Worm (Caenorhabditis elegans) whole organism, L3 larva: Measurements from ENCODE around the gene ztf-13.

ENCODE experiments used
- R02D3.7 ChIP-seq: fragments of 150-350 bp; optimal IDR thresholded peaks from 2 replicates; lab custom pipeline; 2014; ENCODE audit warnings: missing biosample characterization, missing genetic modification characterization
- ZK546.5 ChIP-seq: sonication (generic microtip); optimal IDR thresholded peaks from 2 replicates; lab custom pipeline; 2017; ENCODE audit warnings: missing biosample characterization, missing genetic modification characterization
- ama-1 ChIP-seq: fragments of 150-350 bp; optimal IDR thresholded peaks from 2 replicates; lab custom pipeline; 2018
- ceh-9 ChIP-seq: sonication (generic microtip); optimal IDR thresholded peaks from 2 replicates; lab custom pipeline; 2018; ENCODE audit warnings: missing biosample characterization, missing genetic modification characterization
- daf-12 ChIP-seq: fragments of 150-350 bp; optimal IDR thresholded peaks from 2 replicates; lab custom pipeline; 2014; ENCODE audit warnings: missing biosample characterization, missing genetic modification reagents, missing genetic modification characterization
- egl-27 ChIP-seq: sonication (generic microtip); optimal IDR thresholded peaks from 4 replicates; lab custom pipeline; 2017; ENCODE audit warnings: missing biosample characterization, missing genetic modification reagents, missing genetic modification characterization
- elt-1 ChIP-seq: fragments of 150-350 bp; optimal IDR thresholded peaks from 2 replicates; lab custom pipeline; 2014; ENCODE audit warnings: missing biosample characterization, missing genetic modification characterization
- elt-2 ChIP-seq: sonication (generic microtip); optimal IDR thresholded peaks from 2 replicates; lab custom pipeline; 2016; ENCODE audit warnings: missing genetic modification reagents, mild to moderate bottlenecking, missing genetic modification characterization, missing compliant biosample characterization
- elt-3 ChIP-seq, 3 experiments: fragments of 150-350 bp in 1 of 3; sonication (generic microtip) in 2 of 3; optimal IDR thresholded peaks; 2 replicates in 2 of 3; 4 replicates in 1 of 3; lab custom pipeline; 2014 to 2017; ENCODE audit warnings: missing biosample characterization in 3 of 3, missing genetic modification characterization in 3 of 3
- eor-1 ChIP-seq, 2 experiments: fragments of 150-350 bp; optimal IDR thresholded peaks; 2 replicates each; lab custom pipeline; 2014 to 2018; ENCODE audit warnings: missing biosample characterization in 2 of 2, missing genetic modification characterization in 2 of 2
- fkh-10 ChIP-seq: sonication (generic microtip); optimal IDR thresholded peaks from 2 replicates; lab custom pipeline; 2017; ENCODE audit warnings: missing biosample characterization, missing genetic modification reagents, missing genetic modification characterization
- fos-1 ChIP-seq: fragments of 150-350 bp; optimal IDR thresholded peaks from 2 replicates; lab custom pipeline; 2014; ENCODE audit warnings: missing biosample characterization, missing genetic modification characterization
- hmg-11 ChIP-seq: sonication (generic microtip); optimal IDR thresholded peaks from 2 replicates; lab custom pipeline; 2016; ENCODE audit warnings: missing genetic modification characterization, missing compliant biosample characterization
- jun-1 ChIP-seq: fragments of 150-350 bp; optimal IDR thresholded peaks from 2 replicates; lab custom pipeline; 2014; ENCODE audit warnings: missing biosample characterization, missing genetic modification reagents, missing genetic modification characterization
- lin-39 ChIP-seq: fragments of 150-350 bp; optimal IDR thresholded peaks from 2 replicates; lab custom pipeline; 2018; ENCODE audit warnings: missing biosample characterization, missing genetic modification reagents, missing genetic modification characterization
- lsy-12 ChIP-seq: sonication (generic microtip); optimal IDR thresholded peaks from 2 replicates; lab custom pipeline; 2016; ENCODE audit warnings: mild to moderate bottlenecking, missing genetic modification characterization, missing compliant biosample characterization
- mdl-1 ChIP-seq: fragments of 150-350 bp; optimal IDR thresholded peaks from 2 replicates; lab custom pipeline; 2014; ENCODE audit warnings: missing biosample characterization, missing genetic modification characterization
- mml-1 ChIP-seq: fragments of 150-350 bp; sonication (generic microtip); optimal IDR thresholded peaks from 3 replicates; lab custom pipeline; 2014; ENCODE audit warnings: missing biosample characterization, missing genetic modification characterization
- nfya-1 ChIP-seq: sonication (generic microtip); optimal IDR thresholded peaks from 2 replicates; lab custom pipeline; 2017; ENCODE audit warnings: missing genetic modification characterization, mild to moderate bottlenecking, missing compliant biosample characterization, antibody characterized with exemption, moderate library complexity; ENCODE audit not compliant: insufficient read depth
- nhr-11 ChIP-seq: fragments of 150-350 bp; optimal IDR thresholded peaks from 2 replicates; lab custom pipeline; 2014; ENCODE audit warnings: missing biosample characterization, missing genetic modification characterization
- nhr-12 ChIP-seq: fragments of 150-350 bp; optimal IDR thresholded peaks from 2 replicates; lab custom pipeline; 2014; ENCODE audit warnings: missing biosample characterization, missing genetic modification characterization
- nhr-23 ChIP-seq: fragments of 150-350 bp; optimal IDR thresholded peaks from 2 replicates; lab custom pipeline; 2014; ENCODE audit warnings: missing biosample characterization, missing genetic modification reagents, missing genetic modification characterization
- nhr-237 ChIP-seq: fragments of 150-350 bp; optimal IDR thresholded peaks from 2 replicates; lab custom pipeline; 2014; ENCODE audit warnings: missing biosample characterization, missing genetic modification characterization
- nhr-25 ChIP-seq: sonication (generic microtip); optimal IDR thresholded peaks from 2 replicates; lab custom pipeline; 2017; ENCODE audit warnings: missing biosample characterization, missing genetic modification characterization
- nhr-28 ChIP-seq: fragments of 150-350 bp; optimal IDR thresholded peaks from 2 replicates; lab custom pipeline; 2014; ENCODE audit warnings: missing biosample characterization, missing genetic modification characterization
- nhr-43 ChIP-seq: sonication (generic microtip); optimal IDR thresholded peaks from 2 replicates; lab custom pipeline; 2016; ENCODE audit warnings: mild to moderate bottlenecking, missing genetic modification characterization, missing compliant biosample characterization; ENCODE audit not compliant: poor library complexity, severe bottlenecking
- nhr-76 ChIP-seq: fragments of 150-350 bp; sonication (generic microtip); optimal IDR thresholded peaks from 5 replicates; lab custom pipeline; 2014; ENCODE audit warnings: missing biosample characterization, missing genetic modification characterization
- nhr-77 ChIP-seq: fragments of 150-350 bp; optimal IDR thresholded peaks from 2 replicates; lab custom pipeline; 2014; ENCODE audit warnings: missing biosample characterization, missing genetic modification characterization
- pha-4 ChIP-seq: fragments of 150-350 bp; optimal IDR thresholded peaks from 2 replicates; lab custom pipeline; 2014; ENCODE audit warnings: missing biosample characterization, missing genetic modification reagents, missing genetic modification characterization
- pqm-1 ChIP-seq: fragments of 150-350 bp; optimal IDR thresholded peaks from 2 replicates; lab custom pipeline; 2017; ENCODE audit warnings: missing biosample characterization, missing genetic modification characterization, inconsistent platforms
- sea-2 ChIP-seq: fragments of 150-350 bp; sonication (generic microtip); optimal IDR thresholded peaks from 4 replicates; lab custom pipeline; 2014; ENCODE audit warnings: missing biosample characterization, missing genetic modification reagents, missing genetic modification characterization
- skn-1 ChIP-seq: fragments of 150-350 bp; optimal IDR thresholded peaks from 2 replicates; lab custom pipeline; 2014; ENCODE audit warnings: missing biosample characterization, missing genetic modification characterization
- snpc-4 ChIP-seq: fragments of 150-350 bp; optimal IDR thresholded peaks from 2 replicates; lab custom pipeline; 2014; ENCODE audit warnings: missing biosample characterization, missing genetic modification characterization
- tbx-2 ChIP-seq: sonication (generic microtip); optimal IDR thresholded peaks from 2 replicates; lab custom pipeline; 2016; ENCODE audit warnings: mild to moderate bottlenecking, missing genetic modification characterization, missing compliant biosample characterization
- unc-39 ChIP-seq: sonication (generic microtip); optimal IDR thresholded peaks from 4 replicates; lab custom pipeline; 2017; ENCODE audit warnings: missing biosample characterization, missing genetic modification characterization
- zag-1 ChIP-seq: fragments of 150-350 bp; optimal IDR thresholded peaks from 2 replicates; lab custom pipeline; 2014; ENCODE audit warnings: missing biosample characterization, missing genetic modification characterization
- ztf-4 ChIP-seq: fragments of 150-350 bp; optimal IDR thresholded peaks from 2 replicates; lab custom pipeline; 2014; ENCODE audit warnings: missing biosample characterization, missing genetic modification characterization

ztf-13 gene

DNA sequence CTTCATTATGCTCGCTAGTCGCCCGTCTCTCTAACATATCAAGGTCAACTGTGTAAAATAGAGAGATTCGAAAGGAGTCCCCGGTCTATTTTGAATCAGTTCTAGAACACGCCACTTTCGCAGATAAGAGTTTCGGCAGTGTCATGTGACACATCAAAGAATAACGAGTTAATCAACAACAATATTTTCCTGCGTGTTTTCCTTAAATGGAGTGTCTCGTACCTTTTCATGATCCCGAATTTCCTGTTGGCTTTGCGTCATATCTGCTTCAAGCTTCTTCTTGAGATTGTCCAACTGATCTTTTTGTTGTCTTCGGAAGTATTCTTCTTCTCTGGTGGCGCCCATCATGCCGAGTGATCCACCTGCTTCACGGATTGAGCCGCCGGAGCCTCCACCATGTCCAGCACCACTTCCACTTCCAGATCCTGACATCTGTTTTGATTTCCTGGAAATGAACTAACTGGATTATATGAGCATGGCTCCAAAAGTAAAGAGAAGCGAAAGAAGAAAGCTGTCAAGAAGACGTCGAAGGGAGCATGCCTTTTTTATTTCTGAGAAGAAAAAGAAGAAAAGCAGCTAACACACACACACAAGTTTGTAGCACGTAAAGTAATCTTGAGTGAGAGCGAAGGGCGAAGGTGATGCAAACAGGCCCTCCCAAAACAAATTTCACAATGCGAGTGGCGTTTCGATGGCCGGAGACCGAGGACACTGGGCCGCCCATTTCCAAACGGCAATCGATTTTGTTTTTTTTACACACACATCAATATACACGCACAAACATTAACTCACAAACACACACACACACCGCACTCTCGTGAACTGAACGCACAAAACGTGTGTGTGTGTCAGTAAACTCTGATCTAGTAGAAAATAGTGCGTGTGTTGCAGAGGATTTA is 13.4 kb upstream of the ztf-13 start (continued):
- TF ChIP-seq snpc-4 (tag; lab: Kevin White, UChicago) (no peak), ceh-9 (tag; lab: Kevin White, UChicago) (no peak), elt-2 (tag; lab: Kevin White, UChicago) (peak; percentile 63), nhr-77 (tag; lab: Kevin White, UChicago) (no peak), lsy-12 (tag; lab: Kevin White, UChicago) (no peak), ama-1 (lab: Kevin White, UChicago) (peak; percentile 91), nhr-23 (tag; lab: Kevin White, UChicago) (peak; percentile 61), R02D3.7 (tag; lab: Kevin White, UChicago) (no peak), jun-1 (tag; lab: Kevin White, UChicago) (peak; percentile 15), nhr-237 (tag; lab: Kevin White, UChicago) (no peak), lin-39 (tag; lab: Kevin White, UChicago) (peak; percentile 0), elt-1 (no peak), nfya-1 (tag; lab: Kevin White, UChicago) (peak; percentile 21), fkh-10 (GFP tag; lab: Kevin White, UChicago) (no peak), elt-3 (tag; optimal IDR thresholded peaks at IDR 0.05; lab: Kevin White, UChicago) (peak in 1 of 3 experiments; percentile 64), egl-27 (tag; lab: Kevin White, UChicago) (no peak), mdl-1 (tag; lab: Kevin White, UChicago) (no peak)

ce11 chrX:3114306-3115133 is 12.5 kb upstream of the ztf-13 start, which contains the start of gene gpd-2:
TSS of gene gpd-2 (minus strand) at chrX:3114689.
- TF ChIP-seq fos-1 (tag; lab: Kevin White, UChicago) (no peak), pqm-1 (tag; lab: Kevin White, UChicago) (peak; percentile 9), ztf-4 (tag; lab: Kevin White, UChicago) (no peak), pha-4 (tag; lab: Kevin White, UChicago) (peak; percentile 44), sea-2 (GFP tag; lab: Kevin White, UChicago) (no peak), elt-1 (no peak), nhr-11 (no peak), fkh-10 (GFP tag; lab: Kevin White, UChicago) (no peak), ZK546.5 (no peak), daf-12 (tag; lab: Kevin White, UChicago) (no peak), nhr-43 (tag; lab: Kevin White, UChicago) (no peak), skn-1 (peak; percentile 26), nhr-25 (tag; lab: Kevin White, UChicago) (no peak), nhr-237 (tag; lab: Kevin White, UChicago) (no peak), nhr-28 (tag; lab: Kevin White, UChicago) (no peak), mml-1 (tag; lab: Kevin White, UChicago) (no peak), nhr-12 (tag; lab: Kevin White, UChicago) (no peak), mdl-1 (tag; lab: Kevin White, UChicago) (no peak), eor-1 (tag; optimal IDR thresholded peaks at IDR 0.05; lab: Kevin White, UChicago) (no peak), tbx-2 (tag; lab: Kevin White, UChicago) (no peak), ama-1 (lab: Kevin White, UChicago) (peak; percentile 84), lin-39 (tag; lab: Kevin White, UChicago) (no peak), nhr-76 (tag; lab: Kevin White, UChicago) (no peak), unc-39 (tag; lab: Kevin White, UChicago) (no peak), zag-1 (peak; percentile 22), hmg-11 (no peak)
